Fruit fly (Drosophila melanogaster): ENCODE results near the gene CG15478.

Gene CG15478

dm6 chrX:7698000-7698896 is 19.5 kb downstream of the CG15478 start (continued):
- TF ChIP-seq Neu2 (GFP tag; optimal IDR thresholded peaks at IDR 0.05; ENCODE audit: borderline replicate concordance) (no peak), Doc2 (GFP tag; IDR thresholded peaks at IDR 0.05) (peak; percentile 83), kah (GFP tag; optimal IDR thresholded peaks at IDR 0.05) (peak; percentile 90), CG14014 (GFP tag; IDR thresholded peaks at IDR 0.05) (peak; percentile 96), Sry-β (GFP tag; optimal IDR thresholded peaks at IDR 0.05) (peak; percentile 55), ap (GFP tag; IDR thresholded peaks at IDR 0.05) (peak; percentile 96), sqz (GFP tag; optimal IDR thresholded peaks at IDR 0.05) (peak; percentile 93), dan (GFP tag; IDR thresholded peaks at IDR 0.05) (peak; percentile 57), CG4707 (GFP tag; optimal IDR thresholded peaks at IDR 0.05) (peak; percentile 81), CG10959 (GFP tag; IDR thresholded peaks at IDR 0.05) (peak; percentile 82), CG12104 (GFP tag; optimal IDR thresholded peaks at IDR 0.05) (peak; percentile 91), CG11723 (GFP tag; optimal IDR thresholded peaks at IDR 0.05) (peak; percentile 91), mld (GFP tag; IDR thresholded peaks at IDR 0.05; ENCODE audit: partially characterized antibody) (no peak), ham (GFP tag; IDR thresholded peaks at IDR 0.05) (peak; percentile 89), CG17361 (GFP tag; IDR thresholded peaks at IDR 0.05) (peak; percentile 99), CG2120 (GFP tag; optimal IDR thresholded peaks at IDR 0.05) (peak; percentile 97), CG1603 (tag; optimal IDR thresholded peaks at IDR 0.05) (peak; percentile 88), seq (GFP tag; IDR thresholded peaks at IDR 0.05) (peak; percentile 96), NK7.1 (GFP tag; optimal IDR thresholded peaks at IDR 0.05) (peak; percentile 82), cad (GFP tag; optimal IDR thresholded peaks at IDR 0.05) (no peak), CG7745 (tag; optimal IDR thresholded peaks at IDR 0.05) (no peak), Fer3 (tag; optimal IDR thresholded peaks at IDR 0.05) (peak; percentile 97), Mrtf (GFP tag; IDR thresholded peaks at IDR 0.05) (peak; percentile 93), zfh2 (GFP tag; optimal IDR thresholded peaks at IDR 0.05) (peak; percentile 90), gro (GFP tag; optimal IDR thresholded peaks at IDR 0.05) (peak; percentile 91), Hmx (GFP tag; optimal IDR thresholded peaks at IDR 0.05) (peak; percentile 82), Meics (GFP tag; optimal IDR thresholded peaks at IDR 0.05) (peak; percentile 97), Antp (GFP tag; optimal IDR thresholded peaks at IDR 0.05) (peak; percentile 78), CHES-1-like (GFP tag; optimal IDR thresholded peaks at IDR 0.05) (peak; percentile 98), CG31365 (tag; optimal IDR thresholded peaks at IDR 0.05) (peak; percentile 74), tio (GFP tag; optimal IDR thresholded peaks at IDR 0.05) (peak; percentile 91), CG8388 (GFP tag; optimal IDR thresholded peaks at IDR 0.05) (peak; percentile 95), NC2β (GFP tag; optimal IDR thresholded peaks at IDR 0.05) (peak; percentile 72), CG16779 (GFP tag; IDR thresholded peaks at IDR 0.05) (peak; percentile 73), B-H2 (GFP tag; optimal IDR thresholded peaks at IDR 0.05) (peak; percentile 85), CG8478 (optimal IDR thresholded peaks at IDR 0.05) (no peak), sd (tag; optimal IDR thresholded peaks at IDR 0.05) (peak; percentile 95), insv (GFP tag; optimal IDR thresholded peaks at IDR 0.05) (peak in 1 of 2 experiments; percentile 65), vfl (GFP tag; optimal IDR thresholded peaks at IDR 0.05) (peak; percentile 88), Doc3 (GFP tag; IDR thresholded peaks at IDR 0.05; ENCODE audit: partially characterized antibody) (no peak), tap (tag; optimal IDR thresholded peaks at IDR 0.05) (peak; percentile 97), GATAe (GFP tag; conservative IDR thresholded peaks at IDR 0.05) (peak; percentile 92), luna (GFP tag; optimal IDR thresholded peaks at IDR 0.05) (peak; percentile 71), CG4404 (GFP tag; IDR thresholded peaks at IDR 0.05) (peak; percentile 84), CG10431 (GFP tag; optimal IDR thresholded peaks at IDR 0.05) (peak; percentile 80), CG18599 (GFP tag; optimal IDR thresholded peaks at IDR 0.05) (peak; percentile 97), Dad (GFP tag; optimal IDR thresholded peaks at IDR 0.05) (peak; percentile 91), Tbp (GFP tag; optimal IDR thresholded peaks at IDR 0.05) (no peak), CG11560 (tag; IDR thresholded peaks at IDR 0.05) (peak; percentile 85), scrt (GFP tag; optimal IDR thresholded peaks at IDR 0.05) (peak; percentile 93)

Data from whole organism, embryonic.